Fruit fly (Drosophila melanogaster) whole organism: Measurements from ENCODE around the gene alpha-Est5.

Experiments used
- EcR ChIP-seq, 2 experiments: fragments of >200 bp; optimal IDR thresholded peaks; 2 replicates each; lab custom pipeline; 2017; ENCODE audit warnings: missing biosample characterization in 2 of 2, missing genetic modification characterization in 2 of 2, missing genetic modification reagents in 2 of 2
- pan ChIP-seq: fragments of >200 bp; optimal IDR thresholded peaks from 2 replicates; lab custom pipeline; 2017
- psq ChIP-seq: fragments of >200 bp; optimal IDR thresholded peaks from 2 replicates; lab custom pipeline; 2017

DNA sequence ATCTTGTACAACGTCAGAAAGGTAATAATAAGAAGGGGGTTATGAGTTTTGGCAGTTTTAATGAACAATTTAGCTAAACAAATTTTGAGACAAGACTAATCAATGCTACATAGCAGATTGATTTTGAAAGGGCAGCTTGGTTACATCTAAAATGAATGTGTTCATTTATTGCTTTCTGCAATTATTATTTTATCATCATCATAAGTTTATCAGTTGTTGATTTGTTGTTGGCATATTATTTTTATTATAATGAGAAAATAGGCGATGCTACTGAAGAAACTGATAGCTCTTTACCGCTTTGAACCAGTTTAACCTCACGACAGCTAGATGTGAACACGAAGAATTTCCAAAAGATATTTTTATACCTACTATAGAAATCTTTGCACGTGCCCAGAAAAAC, 33.9 kb downstream of the alpha-Est5 start, which contains the start of gene Mics1:
- TF ChIP-seq pan (lab: Kevin White, UChicago), result no peak
- no peak for TF ChIP-seq psq
- TF ChIP-seq EcR (GFP tag; optimal IDR thresholded peaks at IDR 0.05; lab: Kevin White, UChicago), result no peak
